Worm (Caenorhabditis elegans): ENCODE data around the gene ZC518.8.

DNA sequence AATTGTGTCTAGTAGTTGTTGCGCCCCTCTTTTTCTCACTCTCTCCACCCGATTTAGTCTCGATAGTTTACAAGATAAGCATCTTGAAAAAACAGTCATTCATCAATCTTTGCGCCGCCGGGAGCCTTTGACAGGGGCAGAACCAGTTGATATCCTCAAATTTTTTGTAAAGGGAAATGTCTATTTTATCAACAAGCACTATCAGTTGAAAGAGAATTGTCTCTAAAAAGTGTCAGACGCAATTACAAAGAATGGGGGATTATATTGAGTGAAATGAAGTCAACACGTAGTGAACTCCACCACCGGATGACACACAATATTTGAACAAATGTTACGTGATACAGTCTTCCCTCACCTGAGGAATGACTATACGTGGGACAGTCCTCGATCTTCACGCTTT is 27.6 kb downstream of the ZC518.8 start:
- TF ChIP-seq him-1 (tag; optimal IDR thresholded peaks at IDR 0.05) = no peak
- TF ChIP-seq dao-5 (tag; optimal IDR thresholded peaks at IDR 0.05) = no peak
